Fruit fly (Drosophila melanogaster): ENCODE results near the gene CG45045.

Gene CG45045

DNA sequence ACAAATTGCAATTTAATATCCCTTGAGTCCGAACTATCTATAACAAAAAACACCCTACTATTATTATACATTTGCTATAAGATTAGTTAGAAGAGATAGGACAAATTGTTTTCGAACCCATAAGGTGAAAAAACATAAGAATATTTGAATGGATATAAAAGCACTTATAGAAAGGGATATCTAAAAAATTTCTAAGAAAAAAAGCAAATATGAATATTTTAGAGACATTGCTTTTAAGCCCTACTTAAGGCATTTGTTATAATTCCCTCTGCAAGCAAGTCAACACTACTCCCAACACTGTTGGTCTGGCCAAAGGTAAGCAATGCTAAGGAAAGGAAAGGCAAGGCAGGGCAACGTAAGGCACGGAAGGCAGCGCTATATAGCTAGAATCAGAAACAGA, 43.0 kb downstream of the CG45045 start:
- TF ChIP-seq kay (GFP tag; ENCODE audit: borderline replicate concordance) (no peak), toe (GFP tag; optimal IDR thresholded peaks at IDR 0.05) (no peak), CG7101 (tag; optimal IDR thresholded peaks at IDR 0.05) (no peak), CG11617 (GFP tag; optimal IDR thresholded peaks at IDR 0.05) (no peak), CG1620 (GFP tag; optimal IDR thresholded peaks at IDR 0.05) (no peak), cic (GFP tag; optimal IDR thresholded peaks at IDR 0.05) (no peak)

DNA sequence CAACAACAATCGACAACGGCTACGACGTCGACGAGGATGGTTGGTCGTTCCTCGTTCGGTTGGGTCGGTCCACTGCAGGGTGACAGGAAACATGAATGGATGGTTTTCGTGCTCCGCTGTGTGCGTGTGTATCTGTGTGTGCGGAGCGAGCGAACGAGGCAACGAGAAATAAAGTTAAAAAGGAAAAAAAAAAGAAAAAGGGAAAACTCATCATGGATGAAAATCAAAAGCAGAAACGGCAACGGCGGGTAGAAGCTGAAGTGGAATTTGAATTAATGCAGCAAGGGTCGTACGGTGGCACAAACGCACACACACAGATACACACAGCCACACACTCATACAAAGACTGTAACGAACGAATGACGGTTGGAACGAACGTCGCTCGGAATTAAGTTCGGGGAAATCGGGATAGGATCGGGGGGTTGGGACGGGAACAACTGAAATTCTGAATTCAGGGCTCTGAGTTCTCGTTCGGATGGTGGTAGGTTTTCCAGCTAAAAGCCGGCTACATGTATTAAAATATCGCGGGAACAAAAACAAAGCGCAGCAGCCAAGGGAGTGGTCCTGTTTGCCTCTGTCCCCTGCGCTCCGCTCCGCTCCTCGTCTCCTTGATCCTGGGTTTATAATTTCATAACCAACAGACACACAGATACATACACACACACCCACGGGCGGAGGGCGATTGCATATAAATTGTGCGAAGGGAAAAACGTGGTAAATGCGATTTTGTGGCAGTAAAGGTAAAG, 43.7 kb downstream of the CG45045 start:
- TF ChIP-seq CG11617 (GFP tag; optimal IDR thresholded peaks at IDR 0.05) (no peak), CG7101 (tag; optimal IDR thresholded peaks at IDR 0.05) (no peak), CG33017 (tag; optimal IDR thresholded peaks at IDR 0.05) (no peak), bab1 (GFP tag; optimal IDR thresholded peaks at IDR 0.05) (no peak), Hr96 (GFP tag; optimal IDR thresholded peaks at IDR 0.05) (no peak), tj (GFP tag; optimal IDR thresholded peaks at IDR 0.05) (no peak), ovo (GFP tag; optimal IDR thresholded peaks at IDR 0.05) (no peak), Clk (GFP tag; optimal IDR thresholded peaks at IDR 0.05) (no peak), CG5204 (GFP tag; optimal IDR thresholded peaks at IDR 0.05) (no peak), CG1620 (GFP tag; optimal IDR thresholded peaks at IDR 0.05) (no peak), cic (GFP tag; optimal IDR thresholded peaks at IDR 0.05) (no peak), pad (GFP tag; optimal IDR thresholded peaks at IDR 0.05) (no peak)

DNA sequence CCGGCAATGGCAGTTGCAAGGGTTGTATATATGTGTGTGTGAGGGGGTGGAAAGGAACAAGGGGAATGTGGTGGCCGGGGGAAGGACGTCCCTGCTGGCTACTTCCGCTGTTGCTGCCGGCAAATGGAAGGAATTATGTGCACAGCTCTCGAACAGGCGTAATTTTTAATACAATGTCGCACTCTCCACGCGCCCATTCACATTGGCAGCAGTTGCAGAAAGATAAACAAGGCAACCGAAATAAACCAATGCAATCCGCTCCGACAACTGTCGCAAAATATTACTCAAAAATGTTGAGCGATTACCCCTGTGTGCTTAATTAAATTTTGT, 44.2 kb downstream of the CG45045 start:
- TF ChIP-seq Crg-1 (GFP tag; optimal IDR thresholded peaks at IDR 0.05) (no peak), toe (GFP tag; optimal IDR thresholded peaks at IDR 0.05) (no peak), CG12768 (GFP tag; optimal IDR thresholded peaks at IDR 0.05) (no peak), CG11617 (GFP tag; optimal IDR thresholded peaks at IDR 0.05) (no peak), CG5204 (GFP tag; optimal IDR thresholded peaks at IDR 0.05) (no peak), CG7045 (GFP tag; optimal IDR thresholded peaks at IDR 0.05) (no peak), CG7101 (tag; optimal IDR thresholded peaks at IDR 0.05) (no peak), cic (GFP tag; optimal IDR thresholded peaks at IDR 0.05) (no peak), pad (GFP tag; optimal IDR thresholded peaks at IDR 0.05) (no peak), bab1 (GFP tag; optimal IDR thresholded peaks at IDR 0.05) (no peak), tj (GFP tag; optimal IDR thresholded peaks at IDR 0.05) (no peak), Clk (GFP tag; optimal IDR thresholded peaks at IDR 0.05) (no peak), cnc (optimal IDR thresholded peaks at IDR 0.05) (no peak), CG33017 (tag; optimal IDR thresholded peaks at IDR 0.05) (no peak), ovo (GFP tag; optimal IDR thresholded peaks at IDR 0.05) (no peak), CG14711 (tag; optimal IDR thresholded peaks at IDR 0.05) (no peak), kay (GFP tag; ENCODE audit: borderline replicate concordance) (no peak), Hr96 (GFP tag; optimal IDR thresholded peaks at IDR 0.05) (no peak), CG1620 (GFP tag; optimal IDR thresholded peaks at IDR 0.05) (no peak), Mnt (GFP tag; optimal IDR thresholded peaks at IDR 0.05) (no peak)

DNA sequence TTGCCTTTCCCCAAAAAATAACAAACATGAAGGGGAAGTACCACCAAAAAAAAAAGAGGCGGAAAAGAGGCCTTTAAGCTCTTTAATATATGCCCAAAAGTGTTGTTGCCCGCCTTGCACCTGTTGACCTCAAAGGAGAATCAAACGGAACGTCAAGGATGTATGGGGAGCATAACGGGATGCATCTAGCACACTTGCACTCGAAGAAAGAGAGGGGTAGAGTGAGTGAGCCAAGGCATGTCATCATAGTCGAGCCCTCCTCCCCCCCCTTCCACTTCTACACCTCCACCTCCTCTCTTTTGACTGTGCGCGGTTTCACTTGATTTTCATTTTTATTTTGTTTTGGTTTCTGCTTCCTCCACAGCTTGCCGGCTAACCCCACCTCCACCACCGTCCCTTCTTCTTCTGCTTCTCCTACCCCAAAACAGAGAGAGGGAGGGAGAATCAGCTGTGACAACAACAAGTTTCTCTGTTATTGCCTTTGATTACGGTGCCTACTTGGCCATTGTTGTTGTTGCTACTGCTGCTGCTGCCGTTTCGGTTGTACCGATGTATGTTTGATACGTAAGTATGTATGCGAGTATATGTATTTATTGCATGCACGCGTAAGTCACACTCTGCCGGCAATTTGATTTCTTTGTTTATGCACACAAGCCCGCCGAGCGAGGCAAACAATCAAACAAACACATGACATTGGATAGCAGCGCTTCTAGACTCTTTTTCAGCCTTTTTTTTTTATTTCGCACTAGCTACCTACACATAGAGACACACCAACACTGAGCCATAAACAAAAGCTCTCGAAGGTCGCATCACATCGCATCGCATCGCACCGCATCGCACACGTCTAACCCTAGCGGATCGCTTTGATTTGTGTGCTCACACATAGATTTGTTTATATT, 45.5 kb downstream of the CG45045 start:
- TF ChIP-seq cnc (optimal IDR thresholded peaks at IDR 0.05) (no peak), cic (GFP tag; optimal IDR thresholded peaks at IDR 0.05) (peak; percentile 27), CG14711 (tag; optimal IDR thresholded peaks at IDR 0.05) (no peak), Crg-1 (GFP tag; optimal IDR thresholded peaks at IDR 0.05) (no peak), CG11617 (GFP tag; optimal IDR thresholded peaks at IDR 0.05) (no peak), Hr96 (GFP tag; optimal IDR thresholded peaks at IDR 0.05) (no peak), pad (GFP tag; optimal IDR thresholded peaks at IDR 0.05) (peak; percentile 82), tj (GFP tag; optimal IDR thresholded peaks at IDR 0.05) (peak; percentile 56), CG33017 (tag; optimal IDR thresholded peaks at IDR 0.05) (no peak), CG12768 (GFP tag; optimal IDR thresholded peaks at IDR 0.05) (peak; percentile 28), kay (GFP tag; ENCODE audit: borderline replicate concordance) (no peak), ovo (GFP tag; optimal IDR thresholded peaks at IDR 0.05) (peak; percentile 29), Mnt (GFP tag; optimal IDR thresholded peaks at IDR 0.05) (no peak), Clk (GFP tag; optimal IDR thresholded peaks at IDR 0.05) (no peak), toe (GFP tag; optimal IDR thresholded peaks at IDR 0.05) (no peak), CG5204 (GFP tag; optimal IDR thresholded peaks at IDR 0.05) (no peak), bab1 (GFP tag; optimal IDR thresholded peaks at IDR 0.05) (no peak)

DNA sequence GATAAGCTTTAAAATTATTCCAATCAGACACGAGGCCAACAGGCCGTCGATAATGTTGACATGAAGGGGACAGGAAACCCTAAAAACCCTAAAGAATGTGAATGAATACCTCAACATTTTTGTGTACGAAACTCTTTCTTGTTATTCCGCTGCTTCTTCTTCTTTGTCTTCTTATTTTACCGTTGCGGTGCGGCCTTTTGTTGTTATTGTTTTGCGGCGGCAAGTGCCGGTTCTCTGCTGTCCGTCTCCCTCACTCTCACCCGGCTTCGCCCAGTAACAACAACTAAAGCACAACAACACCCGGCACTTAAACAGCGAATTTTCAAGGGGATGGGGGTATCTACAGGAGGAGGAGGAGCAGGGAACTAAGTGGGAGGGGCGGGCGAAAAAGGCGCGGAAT, 47.0 kb downstream of the CG45045 start:
- TF ChIP-seq pad (GFP tag; optimal IDR thresholded peaks at IDR 0.05) (no peak), CG14711 (tag; optimal IDR thresholded peaks at IDR 0.05) (peak; percentile 58), Hr96 (GFP tag; optimal IDR thresholded peaks at IDR 0.05) (no peak), Crg-1 (GFP tag; optimal IDR thresholded peaks at IDR 0.05) (no peak), tj (GFP tag; optimal IDR thresholded peaks at IDR 0.05) (peak; percentile 56), cnc (optimal IDR thresholded peaks at IDR 0.05) (no peak), CG33017 (tag; optimal IDR thresholded peaks at IDR 0.05) (no peak), CG5204 (GFP tag; optimal IDR thresholded peaks at IDR 0.05) (no peak), kay (GFP tag; ENCODE audit: borderline replicate concordance) (no peak), CG7045 (GFP tag; optimal IDR thresholded peaks at IDR 0.05) (no peak), Clk (GFP tag; optimal IDR thresholded peaks at IDR 0.05) (no peak), bab1 (GFP tag; optimal IDR thresholded peaks at IDR 0.05) (no peak), CG11617 (GFP tag; optimal IDR thresholded peaks at IDR 0.05) (no peak), toe (GFP tag; optimal IDR thresholded peaks at IDR 0.05) (no peak), ovo (GFP tag; optimal IDR thresholded peaks at IDR 0.05) (peak; percentile 53), CG1620 (GFP tag; optimal IDR thresholded peaks at IDR 0.05) (no peak), CG12768 (GFP tag; optimal IDR thresholded peaks at IDR 0.05) (no peak), CG7101 (tag; optimal IDR thresholded peaks at IDR 0.05) (no peak), cic (GFP tag; optimal IDR thresholded peaks at IDR 0.05) (peak; percentile 33), Mnt (GFP tag; optimal IDR thresholded peaks at IDR 0.05) (no peak)
